Worm (Caenorhabditis elegans) whole organism, midembryonic: ENCODE results near the gene clec-55.

Source experiments
- cog-1 ChIP-seq: sonication (generic microtip); optimal IDR thresholded peaks from 2 replicates; lab custom pipeline; 2016; ENCODE audit warnings: missing genetic modification characterization, missing compliant biosample characterization
- klf-2 ChIP-seq: fragments of 200-800 bp; sonication (Bioruptor generic); conservative IDR thresholded peaks from 2 replicates; pipeline ENCODE4 v1.3.6; 2022; ENCODE audit warnings: missing genetic modification reagents, missing genetic modification characterization, missing compliant biosample characterization
- med-1 ChIP-seq: sonication (generic microtip); optimal IDR thresholded peaks from 2 replicates; lab custom pipeline; 2017; ENCODE audit warnings: missing genetic modification characterization, mild to moderate bottlenecking, missing compliant biosample characterization, antibody characterized with exemption, missing genetic modification reagents; ENCODE audit not compliant: insufficient read depth
- ztf-23 ChIP-seq: fragments of 200-800 bp; sonication (Bioruptor generic); IDR thresholded peaks from 2 replicates; pipeline ENCODE4 v1.3.6; 2022; ENCODE audit warnings: missing genetic modification reagents, missing genetic modification characterization, missing compliant biosample characterization

- TF ChIP-seq ztf-23 (GFP tag; lab: Robert Waterston, UW) (no peak), klf-2 (GFP tag; lab: Robert Waterston, UW) (no peak), med-1 (GFP tag; lab: Kevin White, UChicago) (no peak), cog-1 (tag; lab: Kevin White, UChicago) (no peak)
Measured at ce11 chrV:14501136-14501535, 22.1 kb downstream of the clec-55 start, which contains the start of gene R02D5.24.
